Fruit fly (Drosophila melanogaster) whole organism, adult: Measurements from ENCODE around the gene Mst27D.

Experiments used
- CG11617 ChIP-seq: fragments of 200-800 bp; sonication (Bioruptor generic); optimal IDR thresholded peaks from 2 replicates; lab custom pipeline; 2017; ENCODE audit warnings: mild to moderate bottlenecking, missing biosample characterization, missing genetic modification reagents, missing genetic modification characterization
- CG12768 ChIP-seq: fragments of 200-800 bp; sonication (Bioruptor generic); optimal IDR thresholded peaks from 2 replicates; lab custom pipeline; 2017; ENCODE audit warnings: missing biosample characterization, missing genetic modification characterization, mild to moderate bottlenecking, moderate library complexity, missing genetic modification reagents
- CG14711 ChIP-seq: fragments of 200-800 bp; sonication (Bioruptor generic); optimal IDR thresholded peaks from 2 replicates; lab custom pipeline; 2018; ENCODE audit warnings: missing biosample characterization, mild to moderate bottlenecking, missing genetic modification characterization, moderate library complexity
- CG1620 ChIP-seq: fragments of 200-800 bp; sonication (Bioruptor generic); optimal IDR thresholded peaks from 2 replicates; lab custom pipeline; 2016; ENCODE audit warnings: missing biosample characterization, missing genetic modification characterization
- CG33017 ChIP-seq: fragments of 200-800 bp; sonication (Bioruptor generic); optimal IDR thresholded peaks from 2 replicates; lab custom pipeline; 2018; ENCODE audit warnings: missing biosample characterization, mild to moderate bottlenecking, missing genetic modification characterization, moderate library complexity
- CG5204 ChIP-seq: fragments of 200-800 bp; sonication (Bioruptor generic); optimal IDR thresholded peaks from 2 replicates; lab custom pipeline; 2016; ENCODE audit warnings: missing biosample characterization, missing genetic modification characterization
- CG7045 ChIP-seq: fragments of 200-800 bp; sonication (Bioruptor generic); optimal IDR thresholded peaks from 2 replicates; lab custom pipeline; 2017; ENCODE audit warnings: missing biosample characterization, mild to moderate bottlenecking, missing genetic modification characterization
- CG7101 ChIP-seq: fragments of 200-800 bp; sonication (Bioruptor generic); optimal IDR thresholded peaks from 2 replicates; lab custom pipeline; 2018; ENCODE audit warnings: missing biosample characterization, mild to moderate bottlenecking, missing genetic modification characterization, moderate library complexity
- Clk ChIP-seq: fragments of 200-800 bp; sonication (Bioruptor generic); optimal IDR thresholded peaks from 2 replicates; lab custom pipeline; 2017; ENCODE audit warnings: missing biosample characterization, missing genetic modification characterization
- Crg-1 ChIP-seq: fragments of 200-800 bp; sonication (Bioruptor generic); optimal IDR thresholded peaks from 2 replicates; lab custom pipeline; 2016; ENCODE audit warnings: missing biosample characterization, missing genetic modification characterization
- Hr96 ChIP-seq: fragments of 200-800 bp; sonication (Bioruptor generic); optimal IDR thresholded peaks from 2 replicates; lab custom pipeline; 2016; ENCODE audit warnings: missing biosample characterization, missing genetic modification characterization
- Mnt ChIP-seq: fragments of 200-800 bp; sonication (Bioruptor generic); optimal IDR thresholded peaks from 2 replicates; lab custom pipeline; 2016; ENCODE audit warnings: missing biosample characterization, mild to moderate bottlenecking, missing genetic modification characterization
- bab1 ChIP-seq: fragments of 200-800 bp; sonication (Bioruptor generic); optimal IDR thresholded peaks from 3 replicates; lab custom pipeline; 2019; ENCODE audit warnings: missing biosample characterization, mild to moderate bottlenecking, missing genetic modification characterization, moderate library complexity
- cic ChIP-seq: fragments of 200-800 bp; sonication (Bioruptor generic); optimal IDR thresholded peaks from 2 replicates; lab custom pipeline; 2017; ENCODE audit warnings: missing biosample characterization, mild to moderate bottlenecking, missing genetic modification characterization, moderate library complexity
- cnc ChIP-seq, 2 experiments: fragments of >200 bp; optimal IDR thresholded peaks; 2 replicates each; lab custom pipeline; 2017
- kay ChIP-seq: fragments of 200-800 bp; sonication (Bioruptor generic); peaks from one replicate; lab custom pipeline; 2016; ENCODE audit warnings: missing biosample characterization, missing genetic modification characterization, borderline replicate concordance
- ovo ChIP-seq: fragments of 200-800 bp; sonication (Bioruptor generic); optimal IDR thresholded peaks from 2 replicates; lab custom pipeline; 2016; ENCODE audit warnings: missing biosample characterization, missing genetic modification characterization
- pad ChIP-seq: fragments of 200-800 bp; sonication (Bioruptor generic); optimal IDR thresholded peaks from 3 replicates; lab custom pipeline; 2017; ENCODE audit warnings: missing biosample characterization, missing genetic modification characterization, mild to moderate bottlenecking, moderate library complexity, missing genetic modification reagents
- tj ChIP-seq: fragments of 200-800 bp; sonication (Bioruptor generic); optimal IDR thresholded peaks from 3 replicates; lab custom pipeline; 2017; ENCODE audit warnings: missing biosample characterization, mild to moderate bottlenecking, missing genetic modification characterization, moderate library complexity
- toe ChIP-seq: fragments of 200-800 bp; sonication (Bioruptor generic); optimal IDR thresholded peaks from 2 replicates; lab custom pipeline; 2016; ENCODE audit warnings: missing biosample characterization, missing genetic modification characterization

Mst27D gene

dm6 chr2L:7073011-7073410 lies 12.4 kb upstream of the Mst27D start:
- no peak for TF ChIP-seq CG33017 (tag; lab: Kevin White, UChicago)
- no peak for TF ChIP-seq CG7101 (tag; lab: Kevin White, UChicago)
- no peak for TF ChIP-seq Clk (GFP tag; lab: Kevin White, UChicago)
- no peak for TF ChIP-seq CG7045
- no peak for TF ChIP-seq CG12768
- TF ChIP-seq CG14711 (tag; lab: Kevin White, UChicago): no peak
- TF ChIP-seq kay: no peak
- TF ChIP-seq pad (GFP tag; lab: Kevin White, UChicago): no peak
- TF ChIP-seq Crg-1: no peak

DNA sequence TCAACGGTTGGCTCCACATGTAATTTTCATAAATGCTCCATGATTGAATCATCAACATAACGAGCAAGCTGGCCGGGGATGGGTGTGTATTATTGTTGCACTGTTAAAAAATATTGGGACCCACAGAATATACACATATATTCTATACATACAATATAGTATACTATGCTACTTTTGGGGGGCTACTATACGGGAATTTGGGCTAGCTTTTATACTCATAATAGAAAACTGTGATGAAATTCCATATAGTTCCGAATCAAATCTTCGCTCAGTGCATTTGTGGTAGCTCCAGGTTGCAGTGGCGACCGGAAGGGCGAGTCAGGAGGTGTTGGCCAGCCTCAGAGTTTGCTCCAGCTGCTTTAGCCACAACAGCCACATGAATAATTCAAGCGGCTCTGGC lies 11.2 kb upstream of the Mst27D start:
- TF ChIP-seq Mnt (GFP tag; lab: Kevin White, UChicago): no peak
- TF ChIP-seq CG12768: no peak
- no peak for TF ChIP-seq CG7101 (tag; lab: Kevin White, UChicago)
- no peak for TF ChIP-seq Crg-1
- TF ChIP-seq cnc (optimal IDR thresholded peaks at IDR 0.05; lab: Kevin White, UChicago): no peak

DNA sequence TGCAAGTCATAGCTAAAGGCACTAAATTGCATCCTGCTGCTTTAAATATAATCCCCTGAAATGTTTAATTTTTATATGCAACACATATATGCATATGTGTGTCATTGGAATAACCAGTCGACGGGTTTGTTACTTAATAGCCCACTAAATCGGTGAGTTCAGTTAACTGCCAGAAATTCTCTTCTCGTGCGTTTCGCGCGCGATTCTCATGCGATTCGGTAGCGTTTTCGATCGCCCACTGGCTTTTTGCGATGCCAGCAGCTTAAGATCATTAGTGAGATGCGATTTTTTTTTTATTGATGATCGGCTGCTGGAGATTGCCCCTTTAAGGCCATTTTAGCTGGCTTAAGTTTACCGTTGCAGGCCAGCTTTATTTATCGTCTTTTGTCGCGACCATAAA lies 10.6 kb upstream of the Mst27D start:
- no peak for TF ChIP-seq Crg-1
- no peak for TF ChIP-seq CG33017 (tag; lab: Kevin White, UChicago)
- no peak for TF ChIP-seq ovo (GFP tag; lab: Kevin White, UChicago)
- TF ChIP-seq cnc (optimal IDR thresholded peaks at IDR 0.05; lab: Kevin White, UChicago): no peak
- TF ChIP-seq kay: no peak

DNA sequence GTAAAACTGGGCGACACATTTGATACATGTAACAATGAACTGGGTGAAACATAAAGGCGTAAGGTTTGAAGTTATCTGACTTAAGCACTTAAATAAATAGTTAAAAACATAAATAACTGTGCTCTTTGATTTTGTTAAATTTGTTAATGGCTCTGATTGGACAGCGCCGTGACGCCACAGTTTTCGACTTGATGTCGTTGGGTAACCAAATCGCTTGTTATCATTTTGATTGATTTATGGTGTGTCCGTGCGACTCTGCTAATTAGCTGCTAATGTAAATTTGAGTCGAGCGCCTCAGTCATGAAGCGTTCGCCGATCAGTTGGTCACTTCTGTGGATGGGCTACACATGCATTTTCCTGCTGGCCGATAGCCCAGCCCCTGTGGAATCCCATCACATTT lies 7.0 kb upstream of the Mst27D start, which contains the start of gene Ugt307A1:
Gene Ugt307A1, plus strand, starts transcription at position 301 of the 400 bp plus-strand sequence.
- TF ChIP-seq toe (no peak), CG7045 (no peak), Clk (GFP tag; lab: Kevin White, UChicago) (no peak), Hr96 (GFP tag; lab: Kevin White, UChicago) (no peak), kay (no peak), cnc (optimal IDR thresholded peaks at IDR 0.05; lab: Kevin White, UChicago) (no peak), CG12768 (no peak), bab1 (no peak), cic (GFP tag; lab: Kevin White, UChicago) (no peak), Mnt (GFP tag; lab: Kevin White, UChicago) (no peak), CG1620 (GFP tag; lab: Kevin White, UChicago) (no peak), CG14711 (tag; lab: Kevin White, UChicago) (no peak), CG5204 (no peak), Crg-1 (no peak), CG33017 (tag; lab: Kevin White, UChicago) (no peak)

dm6 chr2L:7065687-7066086 lies 5.0 kb upstream of the Mst27D start, which contains the start of gene Nuf2:
Gene Nuf2 (minus strand): TSS chr2L:7065837.
- TF ChIP-seq pad (GFP tag; lab: Kevin White, UChicago) (no peak), cnc (optimal IDR thresholded peaks at IDR 0.05; lab: Kevin White, UChicago) (no peak), ovo (GFP tag; lab: Kevin White, UChicago) (no peak), Mnt (GFP tag; lab: Kevin White, UChicago) (no peak), CG11617 (GFP tag; lab: Kevin White, UChicago) (no peak), tj (GFP tag; lab: Kevin White, UChicago) (no peak), CG12768 (no peak), kay (no peak), CG7101 (tag; lab: Kevin White, UChicago) (no peak), bab1 (no peak), cic (GFP tag; lab: Kevin White, UChicago) (no peak), CG14711 (tag; lab: Kevin White, UChicago) (no peak), CG5204 (no peak), CG33017 (tag; lab: Kevin White, UChicago) (no peak), Crg-1 (no peak), Clk (GFP tag; lab: Kevin White, UChicago) (no peak), CG1620 (GFP tag; lab: Kevin White, UChicago) (no peak), toe (no peak)

dm6 chr2L:7063721-7064179 lies 3.1 kb upstream of the Mst27D start, which contains the start of gene Sem1:
Gene Sem1 (plus strand): TSS chr2L:7063986.
- TF ChIP-seq Crg-1 (no peak), tj (GFP tag; lab: Kevin White, UChicago) (no peak), kay (no peak), cnc (optimal IDR thresholded peaks at IDR 0.05; lab: Kevin White, UChicago) (peak; percentile 80 to 88)

DNA sequence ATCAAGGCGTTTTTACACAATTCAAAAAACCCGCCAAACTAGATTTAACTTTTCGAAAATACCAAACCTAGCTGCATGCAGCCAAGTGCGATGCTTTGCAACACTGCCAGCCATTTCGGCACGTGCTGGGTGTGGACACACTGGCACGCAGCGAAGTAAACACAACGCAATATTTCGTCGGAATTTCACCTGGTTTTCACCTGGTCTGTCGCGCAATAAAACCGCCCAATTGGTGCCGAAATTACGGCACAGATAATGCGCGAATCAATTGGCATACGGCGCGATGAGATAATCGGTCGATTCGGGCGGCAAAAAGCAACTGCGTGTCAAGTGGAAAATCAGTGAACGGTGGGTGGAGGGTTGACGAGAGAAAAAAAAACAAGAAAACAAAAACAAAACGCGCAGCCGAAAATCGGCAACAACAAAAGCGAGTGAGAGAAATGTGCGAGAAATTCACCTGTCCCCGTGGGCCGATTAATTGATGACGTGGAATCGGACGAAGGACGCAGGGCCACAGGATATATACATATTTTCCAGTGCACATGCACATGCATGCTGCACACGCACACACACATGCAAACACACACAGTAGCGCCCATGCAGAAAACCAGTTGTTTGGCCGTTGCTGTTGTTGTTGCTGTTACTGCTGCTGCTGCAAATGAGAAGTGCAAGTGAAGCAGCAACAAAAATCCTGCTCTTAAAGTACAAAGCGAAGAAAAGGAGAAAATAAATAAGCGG lies 4.3 kb downstream of the Mst27D start, which contains the start of gene Mnn1:
Gene Mnn1, plus strand, starts transcription at position 113 of the 738 bp plus-strand sequence.
- TF ChIP-seq CG7045: peak; percentile 36
- TF ChIP-seq CG1620 (GFP tag; lab: Kevin White, UChicago): peak; percentile 72
- peak; percentile 70 for TF ChIP-seq pad (GFP tag; lab: Kevin White, UChicago)
- no peak for TF ChIP-seq kay
- no peak for TF ChIP-seq Hr96 (GFP tag; lab: Kevin White, UChicago)
- no peak for TF ChIP-seq CG5204
- peak; percentile 16 for TF ChIP-seq ovo (GFP tag; lab: Kevin White, UChicago)
- no peak for TF ChIP-seq toe
- TF ChIP-seq CG11617 (GFP tag; lab: Kevin White, UChicago): peak; percentile 63
- TF ChIP-seq CG14711 (tag; lab: Kevin White, UChicago): peak; percentile 49
- TF ChIP-seq CG33017 (tag; lab: Kevin White, UChicago): peak; percentile 2
- peak; percentile 52 for TF ChIP-seq Clk (GFP tag; lab: Kevin White, UChicago)
- TF ChIP-seq bab1: peak; percentile 77
- peak; percentile 90 for TF ChIP-seq cic (GFP tag; lab: Kevin White, UChicago)
- TF ChIP-seq tj (GFP tag; lab: Kevin White, UChicago): peak; percentile 42
- TF ChIP-seq CG12768: peak; percentile 40
- peak; percentile 57 for TF ChIP-seq CG7101 (tag; lab: Kevin White, UChicago)
- no peak for TF ChIP-seq cnc (optimal IDR thresholded peaks at IDR 0.05; lab: Kevin White, UChicago)
- TF ChIP-seq Mnt (GFP tag; lab: Kevin White, UChicago): peak; percentile 100
- peak; percentile 79 for TF ChIP-seq Crg-1
